Fruit fly (Drosophila melanogaster) whole organism, prepupa: Measurements from ENCODE around the gene CG46059.

Experiments used
- Blimp-1 ChIP-seq: fragments of 200-800 bp; sonication (Bioruptor generic); optimal IDR thresholded peaks from 3 replicates; lab custom pipeline; 2017; ENCODE audit warnings: missing biosample characterization, missing genetic modification characterization, mild to moderate bottlenecking, moderate library complexity, missing genetic modification reagents
- CG10631 ChIP-seq: fragments of 200-800 bp; sonication (Bioruptor generic); optimal IDR thresholded peaks from 2 replicates; lab custom pipeline; 2016; ENCODE audit warnings: missing biosample characterization, missing genetic modification characterization
- CG10669 ChIP-seq: fragments of 200-800 bp; sonication (Bioruptor generic); optimal IDR thresholded peaks from 3 replicates; lab custom pipeline; 2018; ENCODE audit warnings: missing biosample characterization, mild to moderate bottlenecking, missing genetic modification characterization, moderate library complexity
- CG11762 ChIP-seq: fragments of 200-800 bp; sonication (Bioruptor generic); optimal IDR thresholded peaks from 3 replicates; lab custom pipeline; 2016; ENCODE audit warnings: missing biosample characterization, missing genetic modification characterization; ENCODE audit not compliant: insufficient read depth
- CG15336 ChIP-seq: fragments of 200-800 bp; sonication (Bioruptor generic); IDR thresholded peaks from 2 replicates; pipeline ENCODE4 v1.3.6; 2022; ENCODE audit warnings: missing biosample characterization, missing genetic modification characterization
- CG32006 ChIP-seq: fragments of 200-800 bp; sonication (Bioruptor generic); optimal IDR thresholded peaks from 3 replicates; lab custom pipeline; 2017; ENCODE audit warnings: missing biosample characterization, mild to moderate bottlenecking, missing genetic modification characterization
- CG34406 ChIP-seq: fragments of 200-800 bp; sonication (Bioruptor generic); optimal IDR thresholded peaks from 3 replicates; lab custom pipeline; 2016; ENCODE audit warnings: missing biosample characterization, missing genetic modification characterization
- CG3919 ChIP-seq: fragments of 200-800 bp; sonication (Bioruptor generic); optimal IDR thresholded peaks from 3 replicates; lab custom pipeline; 2016; ENCODE audit warnings: missing biosample characterization, missing genetic modification characterization
- CG6276 ChIP-seq: fragments of 200-800 bp; sonication (Bioruptor generic); optimal IDR thresholded peaks from 2 replicates; lab custom pipeline; 2017; ENCODE audit warnings: missing biosample characterization, mild to moderate bottlenecking, missing genetic modification characterization
- CG6792 ChIP-seq: fragments of 200-800 bp; sonication (Bioruptor generic); optimal IDR thresholded peaks from 3 replicates; lab custom pipeline; 2016; ENCODE audit warnings: missing biosample characterization, missing genetic modification characterization
- CG6808 ChIP-seq: fragments of 200-800 bp; sonication (Bioruptor generic); optimal IDR thresholded peaks from 3 replicates; lab custom pipeline; 2017; ENCODE audit warnings: missing biosample characterization, missing genetic modification characterization, mild to moderate bottlenecking, moderate library complexity, missing genetic modification reagents
- CG6854 ChIP-seq: fragments of 200-800 bp; sonication (Bioruptor generic); optimal IDR thresholded peaks from 2 replicates; lab custom pipeline; 2017; ENCODE audit warnings: missing biosample characterization, mild to moderate bottlenecking, missing genetic modification characterization
- CG7368 ChIP-seq: fragments of 200-800 bp; sonication (Bioruptor generic); optimal IDR thresholded peaks from 3 replicates; lab custom pipeline; 2016; ENCODE audit warnings: missing biosample characterization, missing genetic modification characterization
- CG8119 ChIP-seq: fragments of 200-800 bp; sonication (Bioruptor generic); IDR thresholded peaks from 3 replicates; pipeline ENCODE4 v1.3.6; 2022; ENCODE audit warnings: missing biosample characterization, missing genetic modification characterization
- CG9139 ChIP-seq: fragments of 200-800 bp; sonication (Bioruptor generic); optimal IDR thresholded peaks from 3 replicates; lab custom pipeline; 2017; ENCODE audit warnings: missing biosample characterization, mild to moderate bottlenecking, missing genetic modification characterization
- Eip75B ChIP-seq: fragments of 200-800 bp; sonication (Bioruptor generic); optimal IDR thresholded peaks from 3 replicates; lab custom pipeline; 2016; ENCODE audit warnings: missing biosample characterization, missing genetic modification characterization
- Eip78C ChIP-seq: fragments of 200-800 bp; sonication (Bioruptor generic); peaks from one replicate; lab custom pipeline; 2016; ENCODE audit warnings: missing biosample characterization, missing genetic modification characterization
- Gug ChIP-seq: fragments of 200-800 bp; sonication (Bioruptor generic); IDR thresholded peaks from 2 replicates; pipeline ENCODE4 v1.3.6; 2022; ENCODE audit warnings: missing biosample characterization, missing genetic modification characterization
- Hr38 ChIP-seq: sonication (Bioruptor generic); optimal IDR thresholded peaks from 2 replicates; lab custom pipeline; 2016; ENCODE audit warnings: missing biosample characterization, missing genetic modification characterization
- Hr39 ChIP-seq: fragments of 200-800 bp; sonication (Bioruptor generic); optimal IDR thresholded peaks from 2 replicates; lab custom pipeline; 2016; ENCODE audit warnings: missing biosample characterization, missing genetic modification characterization
- Hr4 ChIP-seq: fragments of 200-800 bp; sonication (Bioruptor generic); optimal IDR thresholded peaks from 3 replicates; lab custom pipeline; 2016; ENCODE audit warnings: missing biosample characterization, missing genetic modification characterization
- Smox ChIP-seq: fragments of 200-800 bp; sonication (Bioruptor generic); optimal IDR thresholded peaks from 3 replicates; lab custom pipeline; 2016; ENCODE audit warnings: missing biosample characterization, missing genetic modification characterization
- Sox14 ChIP-seq: fragments of 200-800 bp; sonication (Bioruptor generic); optimal IDR thresholded peaks from 3 replicates; lab custom pipeline; 2016; ENCODE audit warnings: missing biosample characterization, missing genetic modification characterization
- Sox15 ChIP-seq: fragments of 200-800 bp; sonication (Bioruptor generic); optimal IDR thresholded peaks from 3 replicates; lab custom pipeline; 2016; ENCODE audit warnings: missing biosample characterization, missing genetic modification characterization
- cyc ChIP-seq: fragments of 200-800 bp; sonication (Bioruptor generic); optimal IDR thresholded peaks from 3 replicates; lab custom pipeline; 2016; ENCODE audit warnings: missing biosample characterization, missing genetic modification characterization
- dac ChIP-seq: fragments of 200-800 bp; sonication (Bioruptor generic); optimal IDR thresholded peaks from 2 replicates; lab custom pipeline; 2017; ENCODE audit warnings: missing biosample characterization, mild to moderate bottlenecking, missing genetic modification characterization
- esn ChIP-seq: fragments of 200-800 bp; sonication (Bioruptor generic); optimal IDR thresholded peaks from 2 replicates; lab custom pipeline; 2016; ENCODE audit warnings: missing biosample characterization, mild to moderate bottlenecking, missing genetic modification characterization, moderate library complexity
- fd59A ChIP-seq: fragments of 200-800 bp; sonication (Bioruptor generic); optimal IDR thresholded peaks from 2 replicates; lab custom pipeline; 2017; ENCODE audit warnings: missing biosample characterization, mild to moderate bottlenecking, missing genetic modification characterization, missing genetic modification reagents
- lz ChIP-seq: fragments of 200-800 bp; sonication (Bioruptor generic); optimal IDR thresholded peaks from 3 replicates; lab custom pipeline; 2016; ENCODE audit warnings: missing biosample characterization, missing genetic modification characterization
- pdm3 ChIP-seq: fragments of 200-800 bp; sonication (Bioruptor generic); optimal IDR thresholded peaks from 3 replicates; lab custom pipeline; 2016; ENCODE audit warnings: missing biosample characterization, missing genetic modification characterization
- spab ChIP-seq: fragments of 200-800 bp; sonication (Bioruptor generic); optimal IDR thresholded peaks from 2 replicates; lab custom pipeline; 2017; ENCODE audit warnings: missing biosample characterization, mild to moderate bottlenecking, missing genetic modification characterization, missing genetic modification reagents
- ss ChIP-seq, 2 experiments: fragments of 200-800 bp; sonication (Bioruptor generic); optimal IDR thresholded peaks; 2 replicates in 1 of 2; 3 replicates in 1 of 2; lab custom pipeline; 2017 to 2018; ENCODE audit warnings: mild to moderate bottlenecking in 2 of 2, missing biosample characterization in 2 of 2, missing genetic modification characterization in 2 of 2, moderate library complexity in 1 of 2
- svp ChIP-seq: fragments of 200-800 bp; sonication (Bioruptor generic); peaks from one replicate; lab custom pipeline; 2016; ENCODE audit warnings: missing biosample characterization, missing genetic modification characterization
- vri ChIP-seq: fragments of 200-800 bp; sonication (Bioruptor generic); optimal IDR thresholded peaks from 3 replicates; lab custom pipeline; 2016; ENCODE audit warnings: missing biosample characterization, mild to moderate bottlenecking, missing genetic modification characterization

Gene CG46059

dm6 chr2L:19225984-19226914 lies 42.7 kb upstream of the CG46059 start (continued):
- TF ChIP-seq Sox14 (GFP tag; lab: Kevin White, UChicago) (peak; percentile 94), CG8119 (GFP tag; lab: Robert Waterston, UW) (peak; percentile 95), fd59A (GFP tag; lab: Kevin White, UChicago) (peak; percentile 94), Hr4 (GFP tag; lab: Kevin White, UChicago) (peak; percentile 93), CG6808 (GFP tag; lab: Kevin White, UChicago) (peak; percentile 85), ss (GFP tag; optimal IDR thresholded peaks at IDR 0.05; lab: Kevin White, UChicago) (peak; percentile 87 to 91), dac (GFP tag; lab: Kevin White, UChicago) (peak; percentile 89), spab (GFP tag; lab: Kevin White, UChicago) (peak; percentile 89), pdm3 (peak; percentile 94), Sox15 (GFP tag; lab: Kevin White, UChicago) (peak; percentile 74), CG32006 (peak; percentile 96), Hr39 (GFP tag; lab: Kevin White, UChicago) (peak; percentile 82), CG3919 (GFP tag; lab: Kevin White, UChicago) (peak; percentile 95), CG34406 (GFP tag; lab: Kevin White, UChicago) (peak; percentile 86), CG6792 (GFP tag; lab: Kevin White, UChicago) (peak; percentile 91), CG10631 (GFP tag; lab: Kevin White, UChicago) (peak; percentile 95), Blimp-1 (GFP tag; lab: Kevin White, UChicago) (no peak), CG15336 (peak; percentile 94)
- TF ChIP-seq, all 60 proteins: peak for 57

dm6 chr2L:19222311-19222710 lies 38.7 kb upstream of the CG46059 start:
- no peak for TF ChIP-seq Smox (GFP tag; lab: Kevin White, UChicago)
- TF ChIP-seq Blimp-1 (GFP tag; lab: Kevin White, UChicago): no peak
- no peak for TF ChIP-seq CG9139
- no peak for TF ChIP-seq CG6854 (GFP tag; lab: Kevin White, UChicago)
- no peak for TF ChIP-seq CG8119 (GFP tag; lab: Robert Waterston, UW)
- TF ChIP-seq CG11762 (GFP tag; lab: Kevin White, UChicago): no peak
- TF ChIP-seq spab (GFP tag; lab: Kevin White, UChicago): no peak
- TF ChIP-seq esn (GFP tag; lab: Kevin White, UChicago): no peak

dm6 chr2L:19220036-19220612 lies 36.5 kb upstream of the CG46059 start:
- TF ChIP-seq Smox (GFP tag; lab: Kevin White, UChicago) (no peak), CG15336 (no peak), CG34406 (GFP tag; lab: Kevin White, UChicago) (no peak), CG10669 (no peak), cyc (no peak)
- TF ChIP-seq, all 60 proteins: peak for 0

dm6 chr2L:19219473-19219872 lies 35.9 kb upstream of the CG46059 start:
- TF ChIP-seq Gug (GFP tag; lab: Robert Waterston, UW): no peak
- TF ChIP-seq CG6276: no peak
- TF ChIP-seq Eip75B: no peak
- TF ChIP-seq Hr38 (GFP tag; lab: Kevin White, UChicago): no peak
- no peak for TF ChIP-seq dac (GFP tag; lab: Kevin White, UChicago)
- TF ChIP-seq Blimp-1 (GFP tag; lab: Kevin White, UChicago): no peak

dm6 chr2L:19217933-19218332 lies 34.3 kb upstream of the CG46059 start:
- no peak for TF ChIP-seq lz (GFP tag; lab: Kevin White, UChicago)
- TF ChIP-seq CG32006: no peak
- peak; percentile 52 for TF ChIP-seq svp
- no peak for TF ChIP-seq Eip78C
- no peak for TF ChIP-seq cyc
- TF ChIP-seq CG7368 (GFP tag; lab: Kevin White, UChicago): no peak
- TF ChIP-seq CG3919 (GFP tag; lab: Kevin White, UChicago): no peak
- no peak for TF ChIP-seq CG15336
- TF ChIP-seq vri: no peak
- TF ChIP-seq, all 60 proteins: peak for 1
